Worm (Caenorhabditis elegans) whole organism, young adult: ENCODE measurements around the gene atx-2.

Source experiments
- B0019.2 ChIP-seq: fragments of 200-800 bp; sonication (Bioruptor generic); conservative IDR thresholded peaks from 2 replicates; pipeline ENCODE4 v1.3.6; 2022; ENCODE audit warnings: missing genetic modification reagents, missing genetic modification characterization, missing compliant biosample characterization
- B0336.3 ChIP-seq: fragments of 200-800 bp; sonication (Bioruptor generic); IDR thresholded peaks from 2 replicates; pipeline ENCODE4 v1.3.6; 2022; ENCODE audit warnings: missing genetic modification characterization, missing compliant biosample characterization
- C17E4.6 ChIP-seq: fragments of 200-800 bp; sonication (Bioruptor generic); IDR thresholded peaks from 2 replicates; pipeline ENCODE4 v1.3.6; 2022; ENCODE audit warnings: missing genetic modification reagents, missing genetic modification characterization, missing compliant biosample characterization
- F10E7.11 ChIP-seq: sonication (generic microtip); optimal IDR thresholded peaks from 2 replicates; lab custom pipeline; 2017; ENCODE audit warnings: mild to moderate bottlenecking, missing genetic modification characterization, moderate library complexity, missing compliant biosample characterization
- F23B12.7 ChIP-seq: sonication (generic microtip); optimal IDR thresholded peaks from 2 replicates; lab custom pipeline; 2017; ENCODE audit warnings: missing genetic modification characterization, mild to moderate bottlenecking, missing compliant biosample characterization, antibody characterized with exemption, moderate library complexity; ENCODE audit not compliant: insufficient read depth
- F33H1.4 ChIP-seq: fragments of 200-800 bp; sonication (Bioruptor generic); IDR thresholded peaks from 2 replicates; pipeline ENCODE4 v1.3.6; 2022; ENCODE audit warnings: missing genetic modification reagents, missing genetic modification characterization, missing compliant biosample characterization
- F37B4.10 ChIP-seq: fragments of 200-800 bp; sonication (Bioruptor generic); IDR thresholded peaks from 2 replicates; pipeline ENCODE4 v1.3.6; 2022; ENCODE audit warnings: missing genetic modification characterization, missing compliant biosample characterization
- F49E8.2 ChIP-seq: sonication (generic microtip); optimal IDR thresholded peaks from 3 replicates; lab custom pipeline; 2017; ENCODE audit warnings: missing genetic modification characterization, mild to moderate bottlenecking, missing compliant biosample characterization, antibody characterized with exemption, moderate library complexity; ENCODE audit not compliant: insufficient read depth
- K11D2.4 ChIP-seq: fragments of 200-800 bp; sonication (Bioruptor generic); IDR thresholded peaks from 2 replicates; pipeline ENCODE4 v1.3.6; 2022; ENCODE audit warnings: missing genetic modification reagents, missing genetic modification characterization, missing compliant biosample characterization
- Y53F4B.3 ChIP-seq: fragments of 200-800 bp; sonication (Bioruptor generic); IDR thresholded peaks from 2 replicates; pipeline ENCODE4 v1.3.6; 2022; ENCODE audit warnings: missing genetic modification reagents, missing genetic modification characterization, missing compliant biosample characterization
- Y53G8AR.9 ChIP-seq: fragments of 200-800 bp; sonication (Bioruptor generic); conservative IDR thresholded peaks from 2 replicates; pipeline ENCODE4 v1.3.6; 2022; ENCODE audit warnings: missing genetic modification reagents, missing genetic modification characterization, missing compliant biosample characterization
- Y67H2A.10 ChIP-seq: fragments of 200-800 bp; sonication (Bioruptor generic); conservative IDR thresholded peaks from 2 replicates; pipeline ENCODE4 v1.3.6; 2022; ENCODE audit warnings: missing genetic modification reagents, missing genetic modification characterization, missing compliant biosample characterization
- Y79H2A.3 ChIP-seq: fragments of 200-800 bp; sonication (Bioruptor generic); conservative IDR thresholded peaks from 2 replicates; pipeline ENCODE4 v1.3.6; 2022; ENCODE audit warnings: missing genetic modification reagents, missing genetic modification characterization, missing compliant biosample characterization
- Y95B8A.8 ChIP-seq: fragments of 200-800 bp; sonication (Bioruptor generic); IDR thresholded peaks from 2 replicates; pipeline ENCODE4 v1.3.6; 2022; ENCODE audit warnings: missing genetic modification reagents, missing genetic modification characterization, missing compliant biosample characterization
- atf-7 ChIP-seq: sonication (generic microtip); optimal IDR thresholded peaks from 2 replicates; lab custom pipeline; 2017; ENCODE audit warnings: mild to moderate bottlenecking, missing genetic modification characterization, missing compliant biosample characterization
- athp-1 ChIP-seq: sonication (generic microtip); optimal IDR thresholded peaks from 2 replicates; lab custom pipeline; 2017; ENCODE audit warnings: mild to moderate bottlenecking, missing genetic modification characterization, missing compliant biosample characterization
- attf-6 ChIP-seq: fragments of 200-800 bp; sonication (Bioruptor generic); IDR thresholded peaks from 2 replicates; pipeline ENCODE4 v1.3.6; 2022; ENCODE audit warnings: missing genetic modification reagents, missing genetic modification characterization, missing compliant biosample characterization
- bed-2 ChIP-seq: fragments of 200-800 bp; sonication (Bioruptor generic); IDR thresholded peaks from 2 replicates; pipeline ENCODE4 v1.3.6; 2022; ENCODE audit warnings: missing genetic modification reagents, missing genetic modification characterization, missing compliant biosample characterization
- cebp-2 ChIP-seq: fragments of 200-800 bp; sonication (Bioruptor generic); IDR thresholded peaks from 2 replicates; pipeline ENCODE4 v1.3.6; 2022; ENCODE audit warnings: missing genetic modification characterization, missing compliant biosample characterization
- dpl-1 ChIP-seq: fragments of 150-350 bp; optimal IDR thresholded peaks from 2 replicates; lab custom pipeline; 2014; ENCODE audit warnings: missing biosample characterization, missing genetic modification reagents, missing genetic modification characterization
- efl-1 ChIP-seq: fragments of 150-350 bp; optimal IDR thresholded peaks from 2 replicates; lab custom pipeline; 2014; ENCODE audit warnings: missing biosample characterization, missing genetic modification reagents, missing genetic modification characterization
- egl-18 ChIP-seq: fragments of 200-800 bp; sonication (Bioruptor generic); IDR thresholded peaks from 2 replicates; pipeline ENCODE4 v1.3.6; 2022; ENCODE audit warnings: missing genetic modification reagents, missing genetic modification characterization, missing compliant biosample characterization
- egl-44 ChIP-seq: fragments of 200-800 bp; sonication (Bioruptor generic); IDR thresholded peaks from 2 replicates; pipeline ENCODE4 v1.3.6; 2022; ENCODE audit warnings: missing genetic modification reagents, missing genetic modification characterization, missing compliant biosample characterization
- ekl-4 ChIP-seq: fragments of 200-800 bp; sonication (Bioruptor generic); IDR thresholded peaks from 2 replicates; pipeline ENCODE4 v1.3.6; 2022; ENCODE audit warnings: missing genetic modification reagents, missing genetic modification characterization, missing compliant biosample characterization
- gei-17 ChIP-seq: fragments of 200-800 bp; sonication (Bioruptor generic); optimal IDR thresholded peaks from 2 replicates; lab custom pipeline; 2018; ENCODE audit warnings: mild to moderate bottlenecking, missing genetic modification characterization, missing compliant biosample characterization
- him-1 ChIP-seq: sonication (generic microtip); optimal IDR thresholded peaks from 2 replicates; lab custom pipeline; 2016; ENCODE audit warnings: missing genotype, missing genetic modification reagents, missing genetic modification characterization, missing compliant biosample characterization
- hrde-1 ChIP-seq: sonication (generic microtip); optimal IDR thresholded peaks from 2 replicates; lab custom pipeline; 2016; ENCODE audit warnings: missing genetic modification characterization, mild to moderate bottlenecking, missing compliant biosample characterization, moderate library complexity, missing genotype, missing genetic modification reagents, borderline replicate concordance
- hsf-1 ChIP-seq: fragments of 200-800 bp; sonication (Bioruptor generic); IDR thresholded peaks from 2 replicates; pipeline ENCODE4 v1.3.6; 2022; ENCODE audit warnings: missing genetic modification reagents, missing genetic modification characterization, missing compliant biosample characterization
- let-607 ChIP-seq, 2 experiments: fragments of 200-800 bp in 1 of 2; sonication (Bioruptor generic) in 1 of 2; sonication (generic microtip) in 1 of 2; optimal IDR thresholded peaks; 2 replicates each; lab custom pipeline; 2016 to 2018; ENCODE audit warnings: mild to moderate bottlenecking in 2 of 2, missing compliant biosample characterization in 2 of 2, missing genetic modification characterization in 2 of 2, moderate library complexity in 2 of 2, missing genotype in 1 of 2
- lin-40 ChIP-seq: sonication (generic microtip); optimal IDR thresholded peaks from 2 replicates; lab custom pipeline; 2016; ENCODE audit warnings: missing genetic modification characterization, mild to moderate bottlenecking, missing compliant biosample characterization, missing genotype, missing genetic modification reagents
- lir-1 ChIP-seq: fragments of 200-800 bp; sonication (Bioruptor generic); conservative IDR thresholded peaks from 2 replicates; pipeline ENCODE4 v1.3.6; 2022; ENCODE audit warnings: missing genetic modification reagents, missing genetic modification characterization, missing compliant biosample characterization
- madf-10 ChIP-seq: sonication (generic microtip); optimal IDR thresholded peaks from 2 replicates; lab custom pipeline; 2016; ENCODE audit warnings: mild to moderate bottlenecking, missing genetic modification characterization, missing compliant biosample characterization
- mcd-1 ChIP-seq: fragments of 200-800 bp; sonication (Bioruptor generic); IDR thresholded peaks from 2 replicates; pipeline ENCODE4 v1.3.6; 2022; ENCODE audit warnings: missing genetic modification reagents, missing genetic modification characterization, missing compliant biosample characterization
- nfyb-1 ChIP-seq: fragments of 200-800 bp; sonication (Bioruptor generic); IDR thresholded peaks from 2 replicates; pipeline ENCODE4 v1.3.6; 2022; ENCODE audit warnings: missing genetic modification reagents, missing genetic modification characterization, missing compliant biosample characterization
- nhr-90 ChIP-seq: sonication (generic microtip); optimal IDR thresholded peaks from 2 replicates; lab custom pipeline; 2016; ENCODE audit warnings: missing genotype, mild to moderate bottlenecking, missing genetic modification characterization, missing compliant biosample characterization
- pbrm-1 ChIP-seq: fragments of 200-800 bp; sonication (Bioruptor generic); IDR thresholded peaks from 2 replicates; pipeline ENCODE4 v1.3.6; 2022; ENCODE audit warnings: missing genetic modification reagents, missing genetic modification characterization, missing compliant biosample characterization
- rcor-1 ChIP-seq: fragments of 200-800 bp; sonication (Bioruptor generic); IDR thresholded peaks from 2 replicates; pipeline ENCODE4 v1.3.6; 2022; ENCODE audit warnings: missing genetic modification reagents, missing genetic modification characterization, missing compliant biosample characterization
- rpc-1 ChIP-seq, 2 experiments: fragments of 150-350 bp in 1 of 2; sonication (generic microtip) in 1 of 2; optimal IDR thresholded peaks; 2 replicates each; lab custom pipeline; 2014 to 2018; ENCODE audit warnings: missing biosample characterization in 1 of 2, missing genetic modification characterization in 1 of 2, missing genetic modification reagents in 1 of 2, missing genotype in 1 of 2
- sdz-38 ChIP-seq: sonication (generic microtip); optimal IDR thresholded peaks from 2 replicates; lab custom pipeline; 2016; ENCODE audit warnings: missing genotype, missing genetic modification characterization, missing compliant biosample characterization
- tbp1 ChIP-seq: fragments of 200-800 bp; sonication (Bioruptor generic); optimal IDR thresholded peaks from 2 replicates; lab custom pipeline; 2018; ENCODE audit warnings: mild to moderate bottlenecking, missing genetic modification characterization, missing compliant biosample characterization
- tlf-1 ChIP-seq: fragments of 200-800 bp; sonication (Bioruptor generic); optimal IDR thresholded peaks from 2 replicates; lab custom pipeline; 2018; ENCODE audit warnings: mild to moderate bottlenecking, missing genetic modification characterization, missing compliant biosample characterization
- unc-62 ChIP-seq: fragments of 150-350 bp; optimal IDR thresholded peaks from 2 replicates; lab custom pipeline; 2014; ENCODE audit warnings: missing biosample characterization, missing genetic modification reagents, missing genetic modification characterization
- xnd-1 ChIP-seq: sonication (generic microtip); optimal IDR thresholded peaks from 2 replicates; lab custom pipeline; 2016; ENCODE audit warnings: missing genotype, missing genetic modification reagents, missing genetic modification characterization, missing compliant biosample characterization
- ztf-18 ChIP-seq: sonication (generic microtip); optimal IDR thresholded peaks from 2 replicates; lab custom pipeline; 2016; ENCODE audit warnings: missing genotype, mild to moderate bottlenecking, missing genetic modification characterization, missing compliant biosample characterization
- ztf-26 ChIP-seq: sonication (generic microtip); optimal IDR thresholded peaks from 2 replicates; lab custom pipeline; 2017; ENCODE audit warnings: missing genetic modification characterization, missing compliant biosample characterization

The atx-2 gene

DNA sequence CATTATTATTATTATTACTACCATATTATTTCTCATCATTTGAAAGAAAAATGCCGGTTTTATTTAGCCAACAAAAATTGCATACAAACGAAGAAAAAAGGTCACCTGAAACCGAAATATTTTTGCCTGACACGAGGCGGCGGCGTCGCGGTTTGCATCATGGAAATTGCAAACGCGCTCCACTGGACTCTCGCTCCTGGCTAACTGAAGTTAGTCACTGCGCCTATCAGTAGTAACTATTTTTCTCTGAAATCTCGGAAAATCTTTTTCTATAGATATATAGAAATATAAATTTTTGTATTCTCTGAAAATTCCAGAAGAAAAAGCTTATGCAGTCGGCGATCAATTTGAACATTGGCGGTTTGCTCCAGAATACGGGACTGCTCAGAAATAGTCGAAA, 45.4 kb upstream of the atx-2 start, which contains the start of gene ymel-1 (continued):
- TF ChIP-seq xnd-1 (tag; lab: Kevin White, UChicago): no peak
- TF ChIP-seq lin-40 (tag; lab: Kevin White, UChicago): peak; percentile 20
- peak; percentile 4 for TF ChIP-seq tbp1 (GFP tag; lab: Kevin White, UChicago)
- peak; percentile 48 for TF ChIP-seq athp-1 (tag; lab: Kevin White, UChicago)
- TF ChIP-seq Y53F4B.3 (GFP tag; lab: Robert Waterston, UW): no peak
- no peak for TF ChIP-seq Y95B8A.8 (GFP tag; lab: Robert Waterston, UW)
- TF ChIP-seq mcd-1 (GFP tag; lab: Robert Waterston, UW): peak; percentile 88
- TF ChIP-seq Y53G8AR.9 (GFP tag; lab: Robert Waterston, UW): 0 out of 2 replicates have a peak, but pooled peaks have one; percentile 23
- peak; percentile 58; the same call in 1 of the 2 replicates for TF ChIP-seq nfyb-1 (GFP tag; lab: Robert Waterston, UW)
- TF ChIP-seq nhr-90 (tag; lab: Kevin White, UChicago): peak; percentile 19
- no peak for TF ChIP-seq ekl-4
- peak; percentile 7 for TF ChIP-seq madf-10
- no peak for TF ChIP-seq rcor-1 (GFP tag; lab: Robert Waterston, UW)
- TF ChIP-seq hrde-1: no peak
- no peak for TF ChIP-seq tlf-1
- TF ChIP-seq bed-2: no peak
- TF ChIP-seq B0336.3: peak; percentile 51; the same call in 1 of the 2 replicates
- 0 out of 2 replicates have a peak, but pooled peaks have one; percentile 9 for TF ChIP-seq F33H1.4 (GFP tag; lab: Robert Waterston, UW)
- TF ChIP-seq Y67H2A.10 (GFP tag; lab: Robert Waterston, UW): no peak
- no peak for TF ChIP-seq ztf-26 (tag; lab: Kevin White, UChicago)

DNA sequence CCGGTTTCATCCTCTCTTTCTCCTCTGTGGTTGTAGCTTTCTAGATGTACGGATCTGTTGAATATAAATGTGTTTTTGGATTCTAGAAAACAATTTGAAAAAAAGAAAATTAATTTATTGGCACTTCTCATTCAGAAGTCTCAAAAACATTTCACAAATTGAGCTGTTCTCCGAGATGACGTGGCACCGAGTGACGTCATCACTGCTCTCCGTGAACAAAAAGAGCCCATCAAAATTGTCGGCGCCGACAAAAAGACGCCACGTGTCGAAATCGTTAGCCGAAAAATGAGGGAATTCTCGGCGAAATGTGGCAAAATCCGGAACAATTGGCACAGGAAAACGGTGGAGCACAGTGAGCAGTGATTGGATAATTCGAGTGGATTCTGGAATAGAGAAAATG, 39.5 kb upstream of the atx-2 start:
- TF ChIP-seq Y79H2A.3 (GFP tag; lab: Robert Waterston, UW) (no peak), madf-10 (no peak), Y95B8A.8 (GFP tag; lab: Robert Waterston, UW) (no peak), rpc-1 (optimal IDR thresholded peaks at IDR 0.05; lab: Kevin White, UChicago) (no peak), rpc-1 (tag; optimal IDR thresholded peaks at IDR 0.05; lab: Kevin White, UChicago) (no peak), atf-7 (tag; lab: Kevin White, UChicago) (peak; percentile 24), dpl-1 (GFP tag; lab: Kevin White, UChicago) (no peak), lir-1 (no peak), pbrm-1 (GFP tag; lab: Robert Waterston, UW) (no peak), K11D2.4 (GFP tag; lab: Robert Waterston, UW) (no peak), unc-62 (GFP tag; lab: Kevin White, UChicago) (no peak), him-1 (tag; lab: Kevin White, UChicago) (peak; percentile 93), attf-6 (GFP tag; lab: Robert Waterston, UW) (no peak), B0019.2 (GFP tag; lab: Robert Waterston, UW) (no peak), mcd-1 (GFP tag; lab: Robert Waterston, UW) (0 out of 2 replicates have a peak, but pooled peaks have one; percentile 12)

DNA sequence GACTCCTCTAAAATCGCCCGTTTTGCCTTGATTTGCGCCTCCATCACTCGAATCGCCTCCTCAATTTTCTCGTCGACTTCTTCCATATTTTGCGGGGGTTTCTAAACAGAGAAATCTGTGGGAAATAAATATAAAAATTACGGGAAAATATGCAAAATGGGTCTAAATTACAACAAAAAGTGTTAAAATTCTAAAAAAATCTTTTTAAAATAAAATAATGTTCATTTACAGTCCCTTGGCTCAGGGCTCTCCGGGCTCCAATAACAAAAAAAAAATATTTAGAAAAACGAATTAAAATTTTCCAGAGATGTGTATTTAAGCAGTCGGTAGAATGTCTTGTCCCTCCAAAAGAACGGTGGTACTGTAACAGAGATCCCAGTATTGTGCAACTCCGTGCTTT, 37.3 kb upstream of the atx-2 start, which contains the start of gene M03C11.6:
Gene M03C11.6, minus strand, starts transcription at position 101 of the 400 bp plus-strand sequence.
- TF ChIP-seq hsf-1 (GFP tag; lab: Robert Waterston, UW): no peak
- TF ChIP-seq F23B12.7: no peak
- no peak for TF ChIP-seq C17E4.6
- TF ChIP-seq F49E8.2 (tag; lab: Kevin White, UChicago): no peak
- no peak for TF ChIP-seq egl-44 (GFP tag; lab: Robert Waterston, UW)
- TF ChIP-seq F37B4.10 (GFP tag; lab: Robert Waterston, UW): no peak
- TF ChIP-seq cebp-2 (GFP tag; lab: Robert Waterston, UW): no peak
- TF ChIP-seq Y95B8A.8 (GFP tag; lab: Robert Waterston, UW): no peak
- TF ChIP-seq unc-62 (GFP tag; lab: Kevin White, UChicago): no peak
- no peak for TF ChIP-seq hrde-1
- TF ChIP-seq F10E7.11 (tag; lab: Kevin White, UChicago): no peak
- TF ChIP-seq let-607 (tag; optimal IDR thresholded peaks at IDR 0.05; lab: Kevin White, UChicago): no peak
- TF ChIP-seq Y79H2A.3 (GFP tag; lab: Robert Waterston, UW): no peak
- no peak for TF ChIP-seq sdz-38 (tag; lab: Kevin White, UChicago)
- TF ChIP-seq efl-1 (GFP tag; lab: Kevin White, UChicago): no peak
- no peak for TF ChIP-seq ztf-18 (tag; lab: Kevin White, UChicago)
- no peak for TF ChIP-seq egl-18
- TF ChIP-seq rcor-1 (GFP tag; lab: Robert Waterston, UW): no peak
- TF ChIP-seq gei-17: no peak
